Fruit fly (Drosophila melanogaster) whole organism, embryonic: ENCODE results near the gene CG17190.

Experiments
- Aef1 ChIP-seq: fragments of 200-800 bp; sonication (Bioruptor generic); IDR thresholded peaks from 3 replicates; pipeline ENCODE4 v1.3.6; 2022; ENCODE audit warnings: missing biosample characterization, missing genetic modification characterization
- Atf6 ChIP-seq: fragments of 200-800 bp; sonication (Bioruptor generic); IDR thresholded peaks from 2 replicates; pipeline ENCODE4 v1.3.6; 2022; ENCODE audit warnings: missing biosample characterization, missing genetic modification characterization
- B-H2 ChIP-seq: fragments of 200-800 bp; sonication (Bioruptor generic); optimal IDR thresholded peaks from 2 replicates; lab custom pipeline; 2018; ENCODE audit warnings: missing biosample characterization, mild to moderate bottlenecking, missing genetic modification characterization
- CG12236 ChIP-seq: fragments of 200-800 bp; sonication (Bioruptor generic); optimal IDR thresholded peaks from 2 replicates; lab custom pipeline; 2016; ENCODE audit warnings: missing biosample characterization, missing genetic modification characterization
- CG12391 ChIP-seq: fragments of 200-800 bp; sonication (Bioruptor generic); optimal IDR thresholded peaks from 3 replicates; lab custom pipeline; 2018; ENCODE audit warnings: missing biosample characterization, mild to moderate bottlenecking, missing genetic modification characterization, moderate library complexity
- CG12769 ChIP-seq: fragments of 200-800 bp; sonication (Bioruptor generic); optimal IDR thresholded peaks from 2 replicates; lab custom pipeline; 2019; ENCODE audit warnings: missing biosample characterization, mild to moderate bottlenecking, missing genetic modification characterization, moderate library complexity
- CG15269 ChIP-seq: fragments of 200-800 bp; sonication (Bioruptor generic); optimal IDR thresholded peaks from 2 replicates; lab custom pipeline; 2018; ENCODE audit warnings: missing biosample characterization, mild to moderate bottlenecking, missing genetic modification characterization, moderate library complexity
- CG1602 ChIP-seq: fragments of 200-800 bp; sonication (Bioruptor generic); optimal IDR thresholded peaks from 3 replicates; lab custom pipeline; 2016; ENCODE audit warnings: missing biosample characterization, missing genetic modification characterization
- CG16813 ChIP-seq: fragments of 200-800 bp; sonication (Bioruptor generic); IDR thresholded peaks from 3 replicates; pipeline ENCODE4 v1.3.6; 2022; ENCODE audit warnings: missing biosample characterization, missing genetic modification characterization; ENCODE audit not compliant: partially characterized antibody
- CG30431 ChIP-seq: fragments of 200-800 bp; sonication (Bioruptor generic); optimal IDR thresholded peaks from 2 replicates; lab custom pipeline; 2017; ENCODE audit warnings: missing biosample characterization, missing genetic modification characterization
- CG3065 ChIP-seq: fragments of 200-800 bp; sonication (Bioruptor generic); optimal IDR thresholded peaks from 2 replicates; lab custom pipeline; 2016; ENCODE audit warnings: missing biosample characterization, missing genetic modification characterization
- CG31441 ChIP-seq: fragments of 200-800 bp; sonication (Bioruptor generic); IDR thresholded peaks from 2 replicates; pipeline ENCODE4 v1.3.6; 2022; ENCODE audit warnings: missing biosample characterization, missing genetic modification characterization
- CG3847 ChIP-seq: fragments of 200-800 bp; sonication (Bioruptor generic); IDR thresholded peaks from 2 replicates; pipeline ENCODE4 v1.3.6; 2022; ENCODE audit warnings: missing biosample characterization, missing genetic modification characterization
- CG3995 ChIP-seq: fragments of 200-800 bp; sonication (Bioruptor generic); optimal IDR thresholded peaks from 3 replicates; lab custom pipeline; 2016; ENCODE audit warnings: missing biosample characterization, missing genetic modification characterization
- CG4617 ChIP-seq: fragments of 200-800 bp; sonication (Bioruptor generic); optimal IDR thresholded peaks from 3 replicates; lab custom pipeline; 2016; ENCODE audit warnings: missing biosample characterization, missing genetic modification characterization, borderline replicate concordance
- CG5180 ChIP-seq: fragments of 200-800 bp; sonication (Bioruptor generic); optimal IDR thresholded peaks from 3 replicates; lab custom pipeline; 2017; ENCODE audit warnings: missing biosample characterization, missing genetic modification characterization, mild to moderate bottlenecking, moderate library complexity, missing genetic modification reagents
- CG6272 ChIP-seq: fragments of 200-800 bp; sonication (Bioruptor generic); IDR thresholded peaks from 2 replicates; pipeline ENCODE4 v1.3.6; 2022; ENCODE audit warnings: missing biosample characterization, missing genetic modification characterization
- CG7839 ChIP-seq: fragments of 200-800 bp; sonication (Bioruptor generic); optimal IDR thresholded peaks from 3 replicates; lab custom pipeline; 2018; ENCODE audit warnings: missing biosample characterization, mild to moderate bottlenecking, missing genetic modification characterization, moderate library complexity
- CG8359 ChIP-seq: fragments of 200-800 bp; sonication (Bioruptor generic); optimal IDR thresholded peaks from 2 replicates; lab custom pipeline; 2017; ENCODE audit warnings: missing biosample characterization, mild to moderate bottlenecking, missing genetic modification characterization, borderline replicate concordance
- CG9437 ChIP-seq: fragments of 200-800 bp; sonication (Bioruptor generic); optimal IDR thresholded peaks from 2 replicates; lab custom pipeline; 2018; ENCODE audit warnings: missing biosample characterization, mild to moderate bottlenecking, missing genetic modification characterization
- CG9876 ChIP-seq: fragments of 200-800 bp; sonication (Bioruptor generic); optimal IDR thresholded peaks from 2 replicates; lab custom pipeline; 2016; ENCODE audit warnings: missing biosample characterization, missing genetic modification characterization
- Doc2 ChIP-seq: fragments of 200-800 bp; sonication (Bioruptor generic); IDR thresholded peaks from 2 replicates; pipeline ENCODE4 v1.3.6; 2022; ENCODE audit warnings: missing biosample characterization, missing genetic modification characterization
- Dp ChIP-seq: fragments of 200-800 bp; sonication (Bioruptor generic); optimal IDR thresholded peaks from 2 replicates; lab custom pipeline; 2018; ENCODE audit warnings: missing biosample characterization, mild to moderate bottlenecking, missing genetic modification characterization, moderate library complexity
- Eip74EF ChIP-seq, 2 experiments: fragments of 200-800 bp in 1 of 2; fragments of >200 bp in 1 of 2; sonication (Bioruptor generic) in 1 of 2; optimal IDR thresholded peaks; 2 replicates each; lab custom pipeline; 2017 to 2019; ENCODE audit warnings: missing biosample characterization in 2 of 2, missing genetic modification characterization in 2 of 2, mild to moderate bottlenecking in 1 of 2, moderate library complexity in 1 of 2
- Fer3 ChIP-seq: fragments of 200-800 bp; sonication (Bioruptor generic); optimal IDR thresholded peaks from 2 replicates; lab custom pipeline; 2018; ENCODE audit warnings: missing biosample characterization, mild to moderate bottlenecking, missing genetic modification characterization, moderate library complexity
- HLH3B ChIP-seq: fragments of 200-800 bp; sonication (Bioruptor generic); IDR thresholded peaks from 2 replicates; pipeline ENCODE4 v1.3.6; 2022; ENCODE audit warnings: missing biosample characterization, missing genetic modification characterization
- Hand ChIP-seq: fragments of 200-800 bp; sonication (Bioruptor generic); optimal IDR thresholded peaks from 2 replicates; lab custom pipeline; 2017; ENCODE audit warnings: mild to moderate bottlenecking, missing biosample characterization, missing genetic modification reagents, missing genetic modification characterization
- MESR4 ChIP-seq: fragments of 200-800 bp; sonication (Bioruptor generic); optimal IDR thresholded peaks from 2 replicates; lab custom pipeline; 2018; ENCODE audit warnings: missing biosample characterization, mild to moderate bottlenecking, missing genetic modification characterization, moderate library complexity
- NC2β ChIP-seq: fragments of 200-800 bp; sonication (Bioruptor generic); optimal IDR thresholded peaks from 2 replicates; lab custom pipeline; 2016; ENCODE audit warnings: missing biosample characterization, missing genetic modification characterization
- NK7.1 ChIP-seq: fragments of 200-800 bp; sonication (Bioruptor generic); optimal IDR thresholded peaks from 3 replicates; lab custom pipeline; 2016; ENCODE audit warnings: missing biosample characterization, missing genetic modification characterization
- Oli ChIP-seq: fragments of 200-800 bp; sonication (Bioruptor generic); optimal IDR thresholded peaks from 2 replicates; lab custom pipeline; 2018; ENCODE audit warnings: missing biosample characterization, mild to moderate bottlenecking, missing genetic modification characterization, moderate library complexity
- PHDP ChIP-seq: fragments of 200-800 bp; sonication (Bioruptor generic); optimal IDR thresholded peaks from 3 replicates; lab custom pipeline; 2018; ENCODE audit warnings: missing biosample characterization, mild to moderate bottlenecking, missing genetic modification characterization, moderate library complexity
- Side ChIP-seq: fragments of 200-800 bp; sonication (Bioruptor generic); optimal IDR thresholded peaks from 2 replicates; lab custom pipeline; 2016; ENCODE audit warnings: missing biosample characterization, missing genetic modification characterization
- Usf ChIP-seq: fragments of 200-800 bp; sonication (Bioruptor generic); optimal IDR thresholded peaks from 2 replicates; lab custom pipeline; 2017; ENCODE audit warnings: missing genotype, missing biosample characterization, missing genetic modification characterization
- ash1 ChIP-seq: fragments of 200-800 bp; sonication (Bioruptor generic); optimal IDR thresholded peaks from 2 replicates; lab custom pipeline; 2018; ENCODE audit warnings: missing biosample characterization, mild to moderate bottlenecking, missing genetic modification characterization
- br ChIP-seq: fragments of >200 bp; optimal IDR thresholded peaks from 2 replicates; lab custom pipeline; 2017
- croc ChIP-seq: fragments of 200-800 bp; sonication (Bioruptor generic); conservative IDR thresholded peaks from 3 replicates; pipeline ENCODE4 v1.3.6; 2022; ENCODE audit warnings: missing biosample characterization, missing genetic modification characterization
- da ChIP-seq: fragments of 200-800 bp; sonication (Bioruptor generic); optimal IDR thresholded peaks from 2 replicates; lab custom pipeline; 2016; ENCODE audit warnings: missing biosample characterization, missing genetic modification characterization
- dimm ChIP-seq: fragments of 200-800 bp; sonication (Bioruptor generic); IDR thresholded peaks from 2 replicates; pipeline ENCODE4 v1.3.6; 2022; ENCODE audit warnings: missing biosample characterization, missing genetic modification characterization
- grau ChIP-seq: fragments of 200-800 bp; optimal IDR thresholded peaks from 3 replicates; lab custom pipeline; 2019; ENCODE audit warnings: missing biosample characterization, mild to moderate bottlenecking, missing genetic modification characterization, moderate library complexity
- gt ChIP-seq: fragments of 200-800 bp; sonication (Bioruptor generic); IDR thresholded peaks from 2 replicates; pipeline ENCODE4 v1.3.6; 2022; ENCODE audit warnings: missing biosample characterization, missing genetic modification characterization
- luna ChIP-seq: fragments of 200-800 bp; sonication (Bioruptor generic); optimal IDR thresholded peaks from 2 replicates; lab custom pipeline; 2016; ENCODE audit warnings: missing biosample characterization, missing genetic modification characterization
- nerfin-1 ChIP-seq: fragments of 200-800 bp; sonication (Bioruptor generic); optimal IDR thresholded peaks from 3 replicates; lab custom pipeline; 2019; ENCODE audit warnings: missing biosample characterization, mild to moderate bottlenecking, missing genetic modification characterization, moderate library complexity
- oc ChIP-seq: fragments of 200-800 bp; sonication (Bioruptor generic); optimal IDR thresholded peaks from 2 replicates; lab custom pipeline; 2018; ENCODE audit warnings: missing biosample characterization, mild to moderate bottlenecking, missing genetic modification characterization, moderate library complexity
- pita ChIP-seq: fragments of 200-800 bp; sonication (Bioruptor generic); optimal IDR thresholded peaks from 2 replicates; lab custom pipeline; 2017; ENCODE audit warnings: missing biosample characterization, mild to moderate bottlenecking, missing genetic modification characterization
- pnt ChIP-seq: fragments of 200-800 bp; sonication (Bioruptor generic); optimal IDR thresholded peaks from 3 replicates; lab custom pipeline; 2016; ENCODE audit warnings: missing biosample characterization, missing genetic modification characterization
- shn ChIP-seq: fragments of 200-800 bp; sonication (Bioruptor generic); optimal IDR thresholded peaks from 3 replicates; lab custom pipeline; 2016; ENCODE audit warnings: missing biosample characterization, missing genetic modification characterization
- tap ChIP-seq: fragments of 200-800 bp; optimal IDR thresholded peaks from 3 replicates; lab custom pipeline; 2019; ENCODE audit warnings: missing biosample characterization, mild to moderate bottlenecking, missing genetic modification characterization, moderate library complexity
- toy ChIP-seq: fragments of 200-800 bp; sonication (Bioruptor generic); IDR thresholded peaks from 2 replicates; pipeline ENCODE4 v1.3.6; 2022; ENCODE audit warnings: missing biosample characterization, missing genetic modification characterization
- vnd ChIP-seq: fragments of 200-800 bp; sonication (Bioruptor generic); IDR thresholded peaks from 3 replicates; pipeline ENCODE4 v1.3.6; 2022; ENCODE audit warnings: missing biosample characterization, missing genetic modification characterization; ENCODE audit not compliant: partially characterized antibody

The CG17190 gene

dm6 chr3R:20008372-20009051, 4.8 kb downstream of the CG17190 start, which contains the start of the genes Hs6st and MED25 (continued):
- peak; percentile 2 for TF ChIP-seq tap (tag; lab: Kevin White, UChicago)
- TF ChIP-seq PHDP (tag; lab: Kevin White, UChicago): peak; percentile 24
- no peak for TF ChIP-seq CG8359 (GFP tag; lab: Kevin White, UChicago)
- no peak for TF ChIP-seq pnt (GFP tag; lab: Kevin White, UChicago)
- no peak for TF ChIP-seq Atf6 (GFP tag; lab: Robert Waterston, UW)
- no peak for TF ChIP-seq dimm
- TF ChIP-seq gt: no peak
- no peak for TF ChIP-seq CG12769 (tag; lab: Kevin White, UChicago)
- TF ChIP-seq Doc2 (GFP tag; lab: Robert Waterston, UW): no peak
- TF ChIP-seq CG6272 (GFP tag; lab: Robert Waterston, UW): no peak
- TF ChIP-seq CG7839 (tag; lab: Kevin White, UChicago): peak; percentile 50
- peak; percentile 63 for TF ChIP-seq CG3995 (GFP tag; lab: Kevin White, UChicago)
- TF ChIP-seq Aef1 (GFP tag; lab: Robert Waterston, UW): no peak
- no peak for TF ChIP-seq CG1602 (GFP tag; lab: Kevin White, UChicago)
- peak; percentile 65 for TF ChIP-seq vnd
- peak; percentile 25 for TF ChIP-seq CG4617 (GFP tag; lab: Kevin White, UChicago)
- TF ChIP-seq CG3847 (GFP tag; lab: Robert Waterston, UW): peak; percentile 66
- TF ChIP-seq toy (GFP tag; lab: Robert Waterston, UW): no peak
- no peak for TF ChIP-seq NC2β (GFP tag; lab: Kevin White, UChicago)
- TF ChIP-seq Side: no peak
- TF ChIP-seq B-H2 (GFP tag; lab: Kevin White, UChicago): no peak
- TF ChIP-seq Oli (tag; lab: Kevin White, UChicago): no peak
- TF ChIP-seq CG5180 (GFP tag; lab: Kevin White, UChicago): no peak
- TF ChIP-seq CG9437 (GFP tag; lab: Kevin White, UChicago): peak; percentile 20
- no peak; the same call in 1 of the 2 replicates for TF ChIP-seq HLH3B (GFP tag; lab: Robert Waterston, UW)
- TF ChIP-seq croc (GFP tag; lab: Robert Waterston, UW): no peak
- TF ChIP-seq MESR4 (GFP tag; lab: Kevin White, UChicago): no peak
- no peak for TF ChIP-seq shn (GFP tag; lab: Kevin White, UChicago)
- peak; percentile 2 for TF ChIP-seq NK7.1 (GFP tag; lab: Kevin White, UChicago)
- peak; percentile 55 for TF ChIP-seq CG12391 (tag; lab: Kevin White, UChicago)
- TF ChIP-seq nerfin-1: peak; percentile 10
- no peak for TF ChIP-seq luna (GFP tag; lab: Kevin White, UChicago)
- no peak for TF ChIP-seq CG15269 (tag; lab: Kevin White, UChicago)
- no peak for TF ChIP-seq Hand (GFP tag; lab: Kevin White, UChicago)
- no peak for TF ChIP-seq pita (GFP tag; lab: Kevin White, UChicago)
- no peak for TF ChIP-seq CG3065 (GFP tag; lab: Kevin White, UChicago)
- TF ChIP-seq CG12236 (GFP tag; lab: Kevin White, UChicago): no peak
- no peak for TF ChIP-seq br
- TF ChIP-seq Usf (GFP tag; lab: Kevin White, UChicago): no peak
- peak; percentile 38 for TF ChIP-seq grau (tag; lab: Kevin White, UChicago)
- TF ChIP-seq Eip74EF (GFP tag; optimal IDR thresholded peaks at IDR 0.05; lab: Kevin White, UChicago): no peak
- peak; percentile 32 for TF ChIP-seq Fer3 (tag; lab: Kevin White, UChicago)
- TF ChIP-seq da: no peak
- TF ChIP-seq Dp: peak; percentile 49
- TF ChIP-seq CG16813 (GFP tag; lab: Robert Waterston, UW): peak; percentile 76
- TF ChIP-seq CG30431 (GFP tag; lab: Kevin White, UChicago): no peak
- TF ChIP-seq CG31441 (GFP tag; lab: Robert Waterston, UW): peak; percentile 53; the same call in 1 of the 2 replicates
- TF ChIP-seq ash1 (GFP tag; lab: Kevin White, UChicago): no peak
- no peak for TF ChIP-seq CG9876
- TF ChIP-seq oc (tag; lab: Kevin White, UChicago): no peak
